Worm (Caenorhabditis elegans): ENCODE results near the gene srbc-56.

Gene srbc-56

DNA sequence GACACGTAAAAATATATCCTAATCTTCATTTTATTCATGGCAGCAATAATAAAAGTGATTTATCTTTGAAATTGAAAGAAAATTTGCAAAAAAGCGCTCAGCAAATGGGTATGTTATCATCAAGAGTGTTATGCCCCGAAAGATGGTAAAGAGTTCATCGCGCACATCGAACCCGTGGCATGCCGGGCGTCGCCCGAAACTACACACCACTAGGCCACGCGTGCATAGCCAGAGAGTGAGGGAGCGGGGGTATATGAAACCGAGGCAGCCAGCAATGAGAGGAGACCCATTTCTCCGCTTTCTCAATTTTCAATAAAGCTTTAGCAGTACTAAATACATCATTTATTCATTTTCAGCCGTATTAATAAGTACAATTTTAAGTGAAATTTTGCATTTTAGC lies 42.3 kb upstream of the srbc-56 start:
- TF ChIP-seq lin-13 (GFP tag; optimal IDR thresholded peaks at IDR 0.05) (no peak), nhr-20 (tag; optimal IDR thresholded peaks at IDR 0.05) (peak; percentile 75), nhr-76 (tag; optimal IDR thresholded peaks at IDR 0.05) (no peak), efl-1 (optimal IDR thresholded peaks at IDR 0.05) (peak; percentile 52 to 66), efl-1 (GFP tag; optimal IDR thresholded peaks at IDR 0.05 in 1 of 2) (peak; percentile 51 to 96), snu-23 (GFP tag; optimal IDR thresholded peaks at IDR 0.05) (peak; percentile 81), ces-1 (GFP tag; optimal IDR thresholded peaks at IDR 0.05) (no peak), dpl-1 (GFP tag; optimal IDR thresholded peaks at IDR 0.05) (peak; percentile 38 to 64 (median 51)), skn-1 (tag; optimal IDR thresholded peaks at IDR 0.05) (peak; percentile 84), mdl-1 (tag; optimal IDR thresholded peaks at IDR 0.05) (peak in 1 of 2 experiments; percentile 76), elt-3 (tag; optimal IDR thresholded peaks at IDR 0.05) (peak in 1 of 6 experiments; percentile 29), nhr-12 (tag; optimal IDR thresholded peaks at IDR 0.05) (peak; percentile 12), lir-3 (tag; optimal IDR thresholded peaks at IDR 0.05; ENCODE audit: poor library complexity) (peak; percentile 8), xbp-1 (tag; optimal IDR thresholded peaks at IDR 0.05) (peak; percentile 64), nhr-71 (tag; optimal IDR thresholded peaks at IDR 0.05) (peak; percentile 76), blmp-1 (tag; optimal IDR thresholded peaks at IDR 0.05) (no peak), ceh-88 (GFP tag; IDR thresholded peaks at IDR 0.05) (0 out of 2 replicates have a peak, but pooled peaks have one; percentile 11), ztf-11 (tag; optimal IDR thresholded peaks at IDR 0.05) (peak in 1 of 2 experiments; percentile 34), ceh-82 (tag; optimal IDR thresholded peaks at IDR 0.05) (peak; percentile 22 to 85 (median 71)), irx-1 (tag; optimal IDR thresholded peaks at IDR 0.05) (peak; percentile 41), unc-98 (GFP tag; IDR thresholded peaks at IDR 0.05) (no peak), ztf-4 (tag; optimal IDR thresholded peaks at IDR 0.05) (peak; percentile 8), lin-15B (tag; optimal IDR thresholded peaks at IDR 0.05) (no peak), sup-37 (GFP tag; optimal IDR thresholded peaks at IDR 0.05) (peak; percentile 22), lin-39 (tag; optimal IDR thresholded peaks at IDR 0.05) (no peak), fos-1 (tag; optimal IDR thresholded peaks at IDR 0.05) (peak; percentile 48), C04F5.9 (tag; optimal IDR thresholded peaks at IDR 0.05) (no peak), pax-3 (tag; optimal IDR thresholded peaks at IDR 0.05) (peak; percentile 58), hlh-17 (GFP tag; optimal IDR thresholded peaks at IDR 0.05; ENCODE audit: borderline replicate concordance) (no peak), tbx-2 (tag; optimal IDR thresholded peaks at IDR 0.05) (peak; percentile 56), sox-4 (tag; optimal IDR thresholded peaks at IDR 0.05) (peak; percentile 24), sptf-1 (tag; optimal IDR thresholded peaks at IDR 0.05) (no peak), snpc-4 (tag; optimal IDR thresholded peaks at IDR 0.05) (peak; percentile 66), ceh-90 (tag; optimal IDR thresholded peaks at IDR 0.05) (no peak), zag-1 (tag; optimal IDR thresholded peaks at IDR 0.05) (no peak), vab-15 (tag; optimal IDR thresholded peaks at IDR 0.05) (no peak), fkh-8 (tag; optimal IDR thresholded peaks at IDR 0.05) (peak; percentile 86), jun-1 (tag; optimal IDR thresholded peaks at IDR 0.05) (no peak), elt-2 (tag; optimal IDR thresholded peaks at IDR 0.05) (peak; percentile 59), C34B4.2 (tag; optimal IDR thresholded peaks at IDR 0.05) (no peak), lin-14 (GFP tag; optimal IDR thresholded peaks at IDR 0.05) (no peak), lin-35 (GFP tag; optimal IDR thresholded peaks at IDR 0.05) (peak; percentile 52 to 82), aly-2 (tag; optimal IDR thresholded peaks at IDR 0.05) (peak; percentile 44), egl-13 (tag; optimal IDR thresholded peaks at IDR 0.05) (peak; percentile 52), mab-9 (GFP tag; IDR thresholded peaks at IDR 0.05) (peak; percentile 42; the same call in 1 of the 2 replicates), nhr-90 (tag; optimal IDR thresholded peaks at IDR 0.05; ENCODE audit: poor library complexity) (peak; percentile 76), swsn-7 (tag; optimal IDR thresholded peaks at IDR 0.05) (peak; percentile 69), nhr-19 (GFP tag; conservative IDR thresholded peaks at IDR 0.05) (peak; percentile 66), nhr-85 (tag) (peak; percentile 79), Y116A8C.19 (tag; optimal IDR thresholded peaks at IDR 0.05; ENCODE audit: borderline replicate concordance) (no peak), lsy-2 (tag; optimal IDR thresholded peaks at IDR 0.05) (peak; percentile 48 to 63), hlh-4 (tag; optimal IDR thresholded peaks at IDR 0.05) (no peak), nhr-77 (tag; optimal IDR thresholded peaks at IDR 0.05) (peak; percentile 53)

Data from whole organism, L1 larva.